Fruit fly (Drosophila melanogaster): ENCODE data around the gene SdhBL.

- TF ChIP-seq CTCF (optimal IDR thresholded peaks at IDR 0.05): no peak
- no peak for TF ChIP-seq CG8478 (optimal IDR thresholded peaks at IDR 0.05)
Observed at dm6 chrX:18920642-18921355, 26.6 kb downstream of the SdhBL start.

Measured in S2 (cell line).